Fruit fly (Drosophila melanogaster): Measurements from ENCODE around the gene Raf.

DNA sequence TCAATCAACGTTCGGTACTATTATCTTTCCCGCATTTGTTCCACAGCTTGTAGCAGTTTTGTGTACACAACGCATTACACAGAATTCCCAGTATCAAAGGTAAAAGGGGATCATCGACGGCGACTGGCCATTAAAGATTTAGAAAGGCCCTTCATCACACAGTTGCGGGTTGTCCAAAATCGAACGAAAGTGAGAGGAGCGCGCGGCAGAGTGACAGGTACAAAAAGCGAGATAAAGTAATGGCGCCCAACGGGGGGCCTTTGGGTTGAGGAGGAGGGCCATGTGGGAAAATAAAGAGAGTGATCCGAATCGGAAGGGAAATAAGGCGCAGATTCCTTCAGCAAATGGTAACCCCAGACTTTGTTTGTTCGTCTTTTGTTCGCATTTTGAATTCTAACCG, 68.5 kb downstream of the Raf start:
- no peak for TF ChIP-seq CG3919 (GFP tag; optimal IDR thresholded peaks at IDR 0.05)
- no peak for TF ChIP-seq CG7368 (GFP tag; optimal IDR thresholded peaks at IDR 0.05)
- no peak for TF ChIP-seq CG10631 (GFP tag; optimal IDR thresholded peaks at IDR 0.05)
- no peak for TF ChIP-seq CG3032 (tag; optimal IDR thresholded peaks at IDR 0.05)
- TF ChIP-seq Eip93F (GFP tag; optimal IDR thresholded peaks at IDR 0.05) = no peak
- TF ChIP-seq CG4318 (GFP tag; optimal IDR thresholded peaks at IDR 0.05) = no peak
- no peak for TF ChIP-seq CG6854 (GFP tag; optimal IDR thresholded peaks at IDR 0.05)
- no peak for TF ChIP-seq Eip75B (GFP tag; optimal IDR thresholded peaks at IDR 0.05)
- no peak for TF ChIP-seq Sox102F (GFP tag; optimal IDR thresholded peaks at IDR 0.05)
- TF ChIP-seq pdm3 (GFP tag; optimal IDR thresholded peaks at IDR 0.05) = no peak
- no peak for TF ChIP-seq CG8319 (GFP tag; optimal IDR thresholded peaks at IDR 0.05)
